Fruit fly (Drosophila melanogaster): ENCODE measurements around the gene slo.

slo gene

DNA sequence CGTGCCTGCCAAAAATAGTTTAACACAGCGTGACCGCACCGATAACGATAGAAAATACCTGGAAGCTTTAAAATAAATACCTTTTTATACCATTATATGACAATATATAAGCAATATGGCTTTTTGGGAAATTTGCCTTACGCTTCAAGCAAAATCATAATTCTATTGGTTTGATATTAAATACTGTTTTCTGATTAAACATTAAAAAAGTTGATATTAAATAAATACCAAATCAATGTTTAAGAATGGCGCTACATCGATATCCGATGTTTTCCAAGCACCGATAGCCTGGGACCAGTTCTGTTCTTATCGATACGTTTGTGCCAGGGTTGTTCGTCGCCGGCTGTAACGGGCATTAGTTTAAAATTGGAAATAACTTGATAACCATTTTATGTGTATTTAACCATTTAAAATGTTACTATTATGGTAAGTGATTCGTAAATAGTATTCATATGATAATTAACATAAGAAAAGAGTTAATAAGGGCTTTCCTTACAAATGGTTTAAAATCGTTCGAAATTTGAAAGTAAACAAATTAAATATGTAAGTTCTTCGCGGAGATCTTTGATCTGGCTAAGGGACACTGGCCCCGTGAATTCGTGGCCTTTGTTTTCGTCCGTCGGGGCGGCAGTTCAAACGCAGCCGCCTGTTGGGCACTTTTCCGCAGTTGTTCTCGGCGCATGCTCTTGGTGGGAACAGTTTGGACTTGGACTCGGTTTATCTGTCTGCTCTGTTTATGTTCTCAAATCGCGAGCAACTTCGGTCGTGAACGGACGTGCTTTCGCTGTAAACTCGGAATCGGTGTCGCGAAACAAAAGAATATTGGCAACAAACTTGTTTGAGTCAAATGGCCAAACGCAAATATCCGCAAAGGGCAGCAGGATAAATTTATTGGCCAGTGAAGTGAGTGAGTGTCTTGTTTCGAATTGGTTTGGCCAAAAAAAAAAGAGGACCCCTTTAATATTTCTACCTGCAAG is 57.3 kb downstream of the slo start, which contains the start of the genes CG13630 and tok (continued):
- TF ChIP-seq CG4328 (GFP tag; optimal IDR thresholded peaks at IDR 0.05) (no peak), twi (tag; optimal IDR thresholded peaks at IDR 0.05) (no peak), CG6683 (GFP tag; optimal IDR thresholded peaks at IDR 0.05) (no peak), CG15011 (GFP tag; optimal IDR thresholded peaks at IDR 0.05) (no peak), CG1024 (GFP tag; IDR thresholded peaks at IDR 0.05) (no peak), tgo (GFP tag; IDR thresholded peaks at IDR 0.05) (no peak), Side (GFP tag; optimal IDR thresholded peaks at IDR 0.05) (no peak), CG11456 (GFP tag; IDR thresholded peaks at IDR 0.05) (no peak), HLH54F (GFP tag; optimal IDR thresholded peaks at IDR 0.05) (no peak), CG7963 (GFP tag; IDR thresholded peaks at IDR 0.05; ENCODE audit: partially characterized antibody) (peak; percentile 76), CG9876 (GFP tag; optimal IDR thresholded peaks at IDR 0.05) (no peak), CG31365 (tag; optimal IDR thresholded peaks at IDR 0.05) (no peak), Xrp1 (GFP tag; IDR thresholded peaks at IDR 0.05) (no peak), Ravus (GFP tag; IDR thresholded peaks at IDR 0.05) (no peak), CG14710 (tag; optimal IDR thresholded peaks at IDR 0.05) (peak; percentile 42), CG17912 (GFP tag; optimal IDR thresholded peaks at IDR 0.05) (no peak), kah (GFP tag; optimal IDR thresholded peaks at IDR 0.05) (no peak), CG9797 (GFP tag; optimal IDR thresholded peaks at IDR 0.05) (peak; percentile 49), pan (optimal IDR thresholded peaks at IDR 0.05) (no peak), pan (GFP tag; optimal IDR thresholded peaks at IDR 0.05 in 1 of 2, IDR thresholded peaks at IDR 0.05 in 1 of 2) (no peak), B-H1 (GFP tag; IDR thresholded peaks at IDR 0.05) (no peak), sna (GFP tag; IDR thresholded peaks at IDR 0.05; ENCODE audit: partially characterized antibody) (peak; percentile 48), dpn (GFP tag; optimal IDR thresholded peaks at IDR 0.05) (no peak), CG6791 (GFP tag; IDR thresholded peaks at IDR 0.05; ENCODE audit: partially characterized antibody) (peak; percentile 86), CG2875 (GFP tag; optimal IDR thresholded peaks at IDR 0.05) (no peak), CG12659 (GFP tag; optimal IDR thresholded peaks at IDR 0.05) (peak; percentile 33), lilli (GFP tag; optimal IDR thresholded peaks at IDR 0.05) (no peak), jumu (GFP tag; optimal IDR thresholded peaks at IDR 0.05) (no peak), ems (GFP tag; optimal IDR thresholded peaks at IDR 0.05) (no peak), Blimp-1 (GFP tag; optimal IDR thresholded peaks at IDR 0.05) (no peak), gro (GFP tag; optimal IDR thresholded peaks at IDR 0.05) (no peak), CG7556 (GFP tag; optimal IDR thresholded peaks at IDR 0.05) (no peak), CG11695 (GFP tag; IDR thresholded peaks at IDR 0.05) (no peak), CG4617 (GFP tag; optimal IDR thresholded peaks at IDR 0.05; ENCODE audit: borderline replicate concordance) (no peak), nerfin-2 (GFP tag; IDR thresholded peaks at IDR 0.05; ENCODE audit: partially characterized antibody) (peak; percentile 46; the same call in 1 of the 2 replicates), tup (GFP tag; optimal IDR thresholded peaks at IDR 0.05) (no peak), yki (optimal IDR thresholded peaks at IDR 0.05) (no peak), CG12299 (tag; optimal IDR thresholded peaks at IDR 0.05) (no peak), fru (optimal IDR thresholded peaks at IDR 0.05) (no peak), CG14441 (GFP tag; IDR thresholded peaks at IDR 0.05) (no peak), CG1647 (GFP tag; optimal IDR thresholded peaks at IDR 0.05) (no peak), emc (GFP tag; optimal IDR thresholded peaks at IDR 0.05) (no peak), Hey (tag; optimal IDR thresholded peaks at IDR 0.05) (no peak), Hsf (GFP tag; optimal IDR thresholded peaks at IDR 0.05) (no peak), HLHmδ (GFP tag; optimal IDR thresholded peaks at IDR 0.05) (no peak), kay (GFP tag; optimal IDR thresholded peaks at IDR 0.05) (no peak), CG7928 (GFP tag; optimal IDR thresholded peaks at IDR 0.05) (no peak), Vsx1 (GFP tag; optimal IDR thresholded peaks at IDR 0.05) (no peak), CG10654 (GFP tag; optimal IDR thresholded peaks at IDR 0.05) (no peak), pnt (GFP tag; optimal IDR thresholded peaks at IDR 0.05) (no peak)
